Worm (Caenorhabditis elegans) whole organism, mixed stage, embryonic: ENCODE data around the gene smex-2.

Source experiments
- bed-3 ChIP-seq: fragments of 200-800 bp; sonication (Bioruptor generic); optimal IDR thresholded peaks from 3 replicates; lab custom pipeline; 2018; ENCODE audit warnings: mild to moderate bottlenecking, missing genetic modification characterization, moderate library complexity, missing compliant biosample characterization
- blmp-1 ChIP-seq: fragments of 150-350 bp; optimal IDR thresholded peaks from 2 replicates; lab custom pipeline; 2014; ENCODE audit warnings: missing biosample characterization, missing genetic modification characterization
- ceh-39 ChIP-seq: fragments of 150-350 bp; optimal IDR thresholded peaks from 2 replicates; lab custom pipeline; 2014; ENCODE audit warnings: missing biosample characterization, missing genetic modification characterization
- ceh-43 ChIP-seq: fragments of 200-800 bp; sonication (Bioruptor generic); optimal IDR thresholded peaks from 2 replicates; lab custom pipeline; 2018; ENCODE audit warnings: mild to moderate bottlenecking, missing genetic modification characterization, moderate library complexity, missing compliant biosample characterization
- ceh-83 ChIP-seq: fragments of 200-800 bp; sonication (Bioruptor generic); optimal IDR thresholded peaks from 2 replicates; lab custom pipeline; 2018; ENCODE audit warnings: mild to moderate bottlenecking, missing genetic modification characterization, missing compliant biosample characterization
- ces-1 ChIP-seq: fragments of 150-350 bp; optimal IDR thresholded peaks from 2 replicates; lab custom pipeline; 2014; ENCODE audit warnings: missing biosample characterization, missing genetic modification reagents, missing genetic modification characterization
- cnd-1 ChIP-seq: fragments of 200-800 bp; sonication (Bioruptor generic); optimal IDR thresholded peaks from 2 replicates; lab custom pipeline; 2018; ENCODE audit warnings: mild to moderate bottlenecking, missing genetic modification characterization, missing compliant biosample characterization
- elt-3 ChIP-seq: fragments of 150-350 bp; optimal IDR thresholded peaks from 2 replicates; lab custom pipeline; 2014; ENCODE audit warnings: missing biosample characterization, missing genetic modification characterization
- hlh-1 ChIP-seq: fragments of 150-350 bp; optimal IDR thresholded peaks from 2 replicates; lab custom pipeline; 2014; ENCODE audit warnings: missing biosample characterization, missing genetic modification reagents, missing genetic modification characterization
- lin-13 ChIP-seq: fragments of 150-350 bp; optimal IDR thresholded peaks from 2 replicates; lab custom pipeline; 2014; ENCODE audit warnings: missing biosample characterization, missing genetic modification characterization
- lsy-2 ChIP-seq: fragments of 150-350 bp; optimal IDR thresholded peaks from 2 replicates; lab custom pipeline; 2014; ENCODE audit warnings: missing biosample characterization, missing genetic modification characterization
- mep-1 ChIP-seq: fragments of 150-350 bp; optimal IDR thresholded peaks from 2 replicates; lab custom pipeline; 2017; ENCODE audit warnings: missing biosample characterization, missing genetic modification reagents, missing genetic modification characterization, inconsistent platforms
- nhr-12 ChIP-seq: fragments of 150-350 bp; optimal IDR thresholded peaks from 2 replicates; lab custom pipeline; 2014; ENCODE audit warnings: missing biosample characterization, missing genetic modification characterization
- nhr-2 ChIP-seq: fragments of 150-350 bp; optimal IDR thresholded peaks from 2 replicates; lab custom pipeline; 2014; ENCODE audit warnings: missing biosample characterization, missing genetic modification characterization
- nhr-76 ChIP-seq: sonication (generic microtip); optimal IDR thresholded peaks from 2 replicates; lab custom pipeline; 2017; ENCODE audit warnings: missing biosample characterization, missing genetic modification characterization
- pha-4 ChIP-seq: fragments of 150-350 bp; optimal IDR thresholded peaks from 2 replicates; lab custom pipeline; 2018; ENCODE audit warnings: missing biosample characterization, missing genetic modification reagents, missing genetic modification characterization
- sem-2 ChIP-seq: fragments of 200-800 bp; sonication (Bioruptor generic); optimal IDR thresholded peaks from 2 replicates; lab custom pipeline; 2018; ENCODE audit warnings: mild to moderate bottlenecking, missing genetic modification characterization, missing compliant biosample characterization
- sptf-1 ChIP-seq: sonication (generic microtip); optimal IDR thresholded peaks from 2 replicates; lab custom pipeline; 2017; ENCODE audit warnings: mild to moderate bottlenecking, missing genetic modification characterization, moderate library complexity, missing compliant biosample characterization
- unc-39 ChIP-seq: fragments of 150-350 bp; optimal IDR thresholded peaks from 2 replicates; lab custom pipeline; 2014; ENCODE audit warnings: missing biosample characterization, missing genetic modification characterization
- unc-62 ChIP-seq: fragments of 150-350 bp; optimal IDR thresholded peaks from 2 replicates; lab custom pipeline; 2014; ENCODE audit warnings: missing biosample characterization, missing genetic modification reagents, missing genetic modification characterization

The smex-2 gene

ce11 chrX:1996014-1996413 lies 43.2 kb downstream of the smex-2 start:
- TF ChIP-seq nhr-2 (tag; lab: Kevin White, UChicago) (peak; percentile 49), ceh-43 (GFP tag; lab: Kevin White, UChicago) (peak; percentile 56), sptf-1 (tag; lab: Kevin White, UChicago) (peak; percentile 18), ces-1 (GFP tag; lab: Kevin White, UChicago) (peak; percentile 38), cnd-1 (tag; lab: Kevin White, UChicago) (peak; percentile 43)

- no peak for TF ChIP-seq unc-62 (GFP tag; lab: Kevin White, UChicago)
- TF ChIP-seq nhr-2 (tag; lab: Kevin White, UChicago), result no peak
- TF ChIP-seq ceh-43 (GFP tag; lab: Kevin White, UChicago), result no peak
- TF ChIP-seq unc-39 (tag; lab: Kevin White, UChicago), result no peak
- no peak for TF ChIP-seq ceh-39 (tag; lab: Kevin White, UChicago)
- no peak for TF ChIP-seq lsy-2 (tag; lab: Kevin White, UChicago)
- TF ChIP-seq bed-3 (GFP tag; lab: Kevin White, UChicago), result no peak
- no peak for TF ChIP-seq sem-2 (GFP tag; lab: Kevin White, UChicago)
- TF ChIP-seq cnd-1 (tag; lab: Kevin White, UChicago), result no peak
- no peak for TF ChIP-seq hlh-1 (tag; lab: Kevin White, UChicago)
- no peak for TF ChIP-seq sptf-1 (tag; lab: Kevin White, UChicago)
- no peak for TF ChIP-seq pha-4 (tag; lab: Kevin White, UChicago)
- no peak for TF ChIP-seq ceh-83
- no peak for TF ChIP-seq blmp-1 (tag; lab: Kevin White, UChicago)
- no peak for TF ChIP-seq elt-3 (tag; lab: Kevin White, UChicago)
- TF ChIP-seq ces-1 (GFP tag; lab: Kevin White, UChicago), result no peak
- TF ChIP-seq nhr-12 (tag; lab: Kevin White, UChicago), result no peak
- TF ChIP-seq lin-13, result no peak
These were observed 48.8 kb downstream of the smex-2 start, which contains the start of gene Y40A1A.2 for ce11 chrX:1990434-1990833. TSS of gene Y40A1A.2 (plus strand) at chrX:1990734.

- no peak for TF ChIP-seq cnd-1 (tag; lab: Kevin White, UChicago)
- TF ChIP-seq ces-1 (GFP tag; lab: Kevin White, UChicago), result no peak
- no peak for TF ChIP-seq nhr-76 (tag; lab: Kevin White, UChicago)
- TF ChIP-seq mep-1 (tag; lab: Kevin White, UChicago), result peak; percentile 11
These were observed 49.7 kb downstream of the smex-2 start, which contains the start of gene meg-3 for ce11 chrX:1989576-1989975. TSS of gene meg-3 (minus strand) at chrX:1989607.
